Worm (Caenorhabditis elegans) whole organism, young adult: ENCODE measurements around the gene T27F7.12.

Source experiments
- B0035.1 ChIP-seq: sonication (generic microtip); optimal IDR thresholded peaks from 2 replicates; lab custom pipeline; 2016; ENCODE audit warnings: missing genetic modification characterization, mild to moderate bottlenecking, missing compliant biosample characterization, missing genotype, missing genetic modification reagents
- B0261.1 ChIP-seq: sonication (generic microtip); optimal IDR thresholded peaks from 2 replicates; lab custom pipeline; 2016; ENCODE audit warnings: mild to moderate bottlenecking, missing genetic modification characterization, moderate library complexity, missing compliant biosample characterization
- F10E7.11 ChIP-seq: sonication (generic microtip); optimal IDR thresholded peaks from 2 replicates; lab custom pipeline; 2017; ENCODE audit warnings: mild to moderate bottlenecking, missing genetic modification characterization, moderate library complexity, missing compliant biosample characterization
- F39B2.1 ChIP-seq: fragments of 200-800 bp; sonication (Bioruptor generic); IDR thresholded peaks from 2 replicates; pipeline ENCODE4 v1.3.6; 2022; ENCODE audit warnings: missing genetic modification reagents, missing genetic modification characterization, missing compliant biosample characterization
- F49E8.2 ChIP-seq: sonication (generic microtip); optimal IDR thresholded peaks from 3 replicates; lab custom pipeline; 2017; ENCODE audit warnings: missing genetic modification characterization, mild to moderate bottlenecking, missing compliant biosample characterization, antibody characterized with exemption, moderate library complexity; ENCODE audit not compliant: insufficient read depth
- F52B5.7 ChIP-seq: sonication (generic microtip); optimal IDR thresholded peaks from 2 replicates; lab custom pipeline; 2016; ENCODE audit warnings: mild to moderate bottlenecking, missing genetic modification characterization, missing compliant biosample characterization
- K12H6.12 ChIP-seq: fragments of 200-800 bp; sonication (Bioruptor generic); optimal IDR thresholded peaks from 2 replicates; lab custom pipeline; 2018; ENCODE audit warnings: mild to moderate bottlenecking, missing genetic modification characterization, missing compliant biosample characterization
- T07F8.4 ChIP-seq: sonication (generic microtip); optimal IDR thresholded peaks from 2 replicates; lab custom pipeline; 2016; ENCODE audit warnings: mild to moderate bottlenecking, missing genetic modification characterization, moderate library complexity, missing compliant biosample characterization
- Y67H2A.10 ChIP-seq: fragments of 200-800 bp; sonication (Bioruptor generic); conservative IDR thresholded peaks from 2 replicates; pipeline ENCODE4 v1.3.6; 2022; ENCODE audit warnings: missing genetic modification reagents, missing genetic modification characterization, missing compliant biosample characterization
- Y79H2A.3 ChIP-seq: fragments of 200-800 bp; sonication (Bioruptor generic); conservative IDR thresholded peaks from 2 replicates; pipeline ENCODE4 v1.3.6; 2022; ENCODE audit warnings: missing genetic modification reagents, missing genetic modification characterization, missing compliant biosample characterization
- Y95B8A.8 ChIP-seq: fragments of 200-800 bp; sonication (Bioruptor generic); IDR thresholded peaks from 2 replicates; pipeline ENCODE4 v1.3.6; 2022; ENCODE audit warnings: missing genetic modification reagents, missing genetic modification characterization, missing compliant biosample characterization
- ZK185.1 ChIP-seq: sonication (generic microtip); optimal IDR thresholded peaks from 2 replicates; lab custom pipeline; 2016; ENCODE audit warnings: mild to moderate bottlenecking, missing genetic modification characterization, missing compliant biosample characterization; ENCODE audit not compliant: poor library complexity, severe bottlenecking
- attf-6 ChIP-seq: fragments of 200-800 bp; sonication (Bioruptor generic); IDR thresholded peaks from 2 replicates; pipeline ENCODE4 v1.3.6; 2022; ENCODE audit warnings: missing genetic modification reagents, missing genetic modification characterization, missing compliant biosample characterization
- bed-1 ChIP-seq: fragments of 200-800 bp; sonication (Bioruptor generic); IDR thresholded peaks from 2 replicates; pipeline ENCODE4 v1.3.6; 2022; ENCODE audit warnings: missing genetic modification reagents, missing genetic modification characterization, missing compliant biosample characterization
- cebp-1 ChIP-seq, 2 experiments: fragments of 200-800 bp in 1 of 2; sonication (Bioruptor generic) in 1 of 2; sonication (generic microtip) in 1 of 2; IDR thresholded peaks in 1 of 2; optimal IDR thresholded peaks in 1 of 2; 2 replicates each; pipeline versions ENCODE4 v1.3.6 to Lab custom; 2017 to 2022; ENCODE audit warnings: missing compliant biosample characterization in 2 of 2, missing genetic modification characterization in 2 of 2, mild to moderate bottlenecking in 1 of 2, missing genetic modification reagents in 1 of 2, moderate library complexity in 1 of 2
- ceh-27 ChIP-seq: fragments of 200-800 bp; sonication (Bioruptor generic); optimal IDR thresholded peaks from 2 replicates; lab custom pipeline; 2018; ENCODE audit warnings: mild to moderate bottlenecking, missing genetic modification characterization, moderate library complexity, missing compliant biosample characterization
- chd-7 ChIP-seq: sonication (generic microtip); optimal IDR thresholded peaks from 2 replicates; lab custom pipeline; 2016; ENCODE audit warnings: mild to moderate bottlenecking, missing genetic modification characterization, moderate library complexity, missing compliant biosample characterization
- dox-1 ChIP-seq: fragments of 200-800 bp; sonication (Bioruptor generic); IDR thresholded peaks from 2 replicates; pipeline ENCODE4 v1.3.6; 2022; ENCODE audit warnings: missing genetic modification reagents, missing genetic modification characterization, missing compliant biosample characterization
- dpl-1 ChIP-seq: fragments of 150-350 bp; optimal IDR thresholded peaks from 2 replicates; lab custom pipeline; 2014; ENCODE audit warnings: missing biosample characterization, missing genetic modification reagents, missing genetic modification characterization
- ekl-4 ChIP-seq: fragments of 200-800 bp; sonication (Bioruptor generic); IDR thresholded peaks from 2 replicates; pipeline ENCODE4 v1.3.6; 2022; ENCODE audit warnings: missing genetic modification reagents, missing genetic modification characterization, missing compliant biosample characterization
- ets-4 ChIP-seq: fragments of 200-800 bp; sonication (Bioruptor generic); optimal IDR thresholded peaks from 2 replicates; lab custom pipeline; 2018; ENCODE audit warnings: mild to moderate bottlenecking, missing genetic modification characterization, missing compliant biosample characterization
- him-1 ChIP-seq: sonication (generic microtip); optimal IDR thresholded peaks from 2 replicates; lab custom pipeline; 2016; ENCODE audit warnings: missing genotype, missing genetic modification reagents, missing genetic modification characterization, missing compliant biosample characterization
- hmg-1.2 ChIP-seq: fragments of 200-800 bp; sonication (Bioruptor generic); IDR thresholded peaks from 2 replicates; pipeline ENCODE4 v1.3.6; 2022; ENCODE audit warnings: missing genetic modification reagents, missing genetic modification characterization, missing compliant biosample characterization
- lin-26 ChIP-seq: fragments of 200-800 bp; sonication (Bioruptor generic); IDR thresholded peaks from 2 replicates; pipeline ENCODE4 v1.3.6; 2022; ENCODE audit warnings: missing genetic modification reagents, missing genetic modification characterization, missing compliant biosample characterization
- lin-35 ChIP-seq, 3 experiments: fragments of 150-350 bp in 2 of 3; sonication (generic microtip) in 1 of 3; optimal IDR thresholded peaks; 2 replicates each; lab custom pipeline; 2014 to 2018; ENCODE audit warnings: missing biosample characterization in 3 of 3, missing genetic modification characterization in 3 of 3, missing genetic modification reagents in 3 of 3
- lir-1 ChIP-seq: fragments of 200-800 bp; sonication (Bioruptor generic); conservative IDR thresholded peaks from 2 replicates; pipeline ENCODE4 v1.3.6; 2022; ENCODE audit warnings: missing genetic modification reagents, missing genetic modification characterization, missing compliant biosample characterization
- lsy-27 ChIP-seq: sonication (generic microtip); optimal IDR thresholded peaks from 2 replicates; lab custom pipeline; 2017; ENCODE audit warnings: missing genetic modification characterization, mild to moderate bottlenecking, missing compliant biosample characterization, antibody characterized with exemption, missing genotype, borderline replicate concordance; ENCODE audit not compliant: insufficient read depth
- mcd-1 ChIP-seq: fragments of 200-800 bp; sonication (Bioruptor generic); IDR thresholded peaks from 2 replicates; pipeline ENCODE4 v1.3.6; 2022; ENCODE audit warnings: missing genetic modification reagents, missing genetic modification characterization, missing compliant biosample characterization
- nfya-1 ChIP-seq: sonication (generic microtip); optimal IDR thresholded peaks from 2 replicates; lab custom pipeline; 2017; ENCODE audit warnings: antibody characterized with exemption, missing compliant biosample characterization, missing genetic modification characterization, borderline replicate concordance; ENCODE audit not compliant: insufficient read depth
- pbrm-1 ChIP-seq: fragments of 200-800 bp; sonication (Bioruptor generic); IDR thresholded peaks from 2 replicates; pipeline ENCODE4 v1.3.6; 2022; ENCODE audit warnings: missing genetic modification reagents, missing genetic modification characterization, missing compliant biosample characterization
- pha-4 ChIP-seq: fragments of 150-350 bp; sonication (generic microtip); optimal IDR thresholded peaks from 2 replicates; lab custom pipeline; 2014; ENCODE audit warnings: missing biosample characterization, missing genetic modification reagents, missing genetic modification characterization
- rcor-1 ChIP-seq: fragments of 200-800 bp; sonication (Bioruptor generic); IDR thresholded peaks from 2 replicates; pipeline ENCODE4 v1.3.6; 2022; ENCODE audit warnings: missing genetic modification reagents, missing genetic modification characterization, missing compliant biosample characterization
- snpc-1.1 ChIP-seq: sonication (generic microtip); optimal IDR thresholded peaks from 2 replicates; lab custom pipeline; 2017; ENCODE audit warnings: missing genetic modification characterization, mild to moderate bottlenecking, missing compliant biosample characterization, antibody characterized with exemption, moderate library complexity, missing genotype, missing genetic modification reagents; ENCODE audit not compliant: insufficient read depth
- snpc-1.3 ChIP-seq: sonication (generic microtip); optimal IDR thresholded peaks from 2 replicates; lab custom pipeline; 2017; ENCODE audit warnings: missing genetic modification characterization, mild to moderate bottlenecking, missing compliant biosample characterization, antibody characterized with exemption, moderate library complexity, missing genotype, missing genetic modification reagents; ENCODE audit not compliant: insufficient read depth
- snpc-4 ChIP-seq, 5 experiments: fragments of 150-350 bp in 1 of 5; sonication (generic microtip) in 4 of 5; optimal IDR thresholded peaks; 2 replicates each; lab custom pipeline; 2014 to 2018; ENCODE audit warnings: missing genetic modification characterization in 5 of 5, missing biosample characterization in 3 of 5, antibody characterized with exemption in 2 of 5, mild to moderate bottlenecking in 2 of 5, missing compliant biosample characterization in 2 of 5, missing genotype in 2 of 5, moderate library complexity in 2 of 5, missing genetic modification reagents in 1 of 5
- zfh-2 ChIP-seq: fragments of 200-800 bp; sonication (Bioruptor generic); conservative IDR thresholded peaks from 2 replicates; pipeline ENCODE4 v1.3.6; 2022; ENCODE audit warnings: missing genetic modification reagents, missing genetic modification characterization, missing compliant biosample characterization
- zim-3 ChIP-seq: sonication (generic microtip); optimal IDR thresholded peaks from 2 replicates; lab custom pipeline; 2017; ENCODE audit warnings: mild to moderate bottlenecking, missing genetic modification characterization, moderate library complexity, missing compliant biosample characterization
- ztf-28 ChIP-seq: fragments of 200-800 bp; sonication (Bioruptor generic); IDR thresholded peaks from 2 replicates; pipeline ENCODE4 v1.3.6; 2022; ENCODE audit warnings: missing genetic modification reagents, missing genetic modification characterization, missing compliant biosample characterization
- ztf-6 ChIP-seq: fragments of 200-800 bp; sonication (Bioruptor generic); IDR thresholded peaks from 2 replicates; pipeline ENCODE4 v1.3.6; 2022; ENCODE audit warnings: missing genetic modification reagents, missing genetic modification characterization, missing compliant biosample characterization

T27F7.12 gene

DNA sequence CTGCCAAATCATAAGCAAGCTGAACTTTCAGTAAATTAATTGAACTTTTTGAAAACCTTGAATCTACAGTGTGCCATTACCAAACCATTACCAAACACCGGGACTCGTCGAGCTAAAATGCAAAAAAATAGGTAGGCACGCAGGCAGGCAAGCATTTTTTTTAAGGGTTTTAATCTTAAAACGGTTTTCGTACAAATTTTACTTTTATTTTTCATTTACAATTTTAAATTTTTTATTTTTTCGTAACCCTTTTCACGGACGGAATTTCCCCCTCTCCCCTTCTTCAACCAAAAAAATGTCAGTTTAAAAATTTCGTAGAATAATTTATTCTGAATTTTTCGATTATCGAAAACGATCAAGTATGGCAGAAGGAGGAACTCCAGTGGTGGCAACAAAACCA, 24.5 kb downstream of the T27F7.12 start, which contains the start of gene F59A6.2:
F59A6.2 (plus strand) TSS at position 301 of the 400 bp plus-strand sequence.
- no peak for TF ChIP-seq lsy-27 (tag; lab: Kevin White, UChicago)
- TF ChIP-seq snpc-1.1 (tag; lab: Kevin White, UChicago): no peak
- no peak for TF ChIP-seq zim-3 (tag; lab: Kevin White, UChicago)
- TF ChIP-seq attf-6 (GFP tag; lab: Robert Waterston, UW): no peak
- no peak for TF ChIP-seq bed-1 (GFP tag; lab: Robert Waterston, UW)
- no peak for TF ChIP-seq F10E7.11
- TF ChIP-seq, all 124 proteins: peak for 0

- TF ChIP-seq chd-7 (tag; lab: Kevin White, UChicago) (no peak), nfya-1 (tag; lab: Kevin White, UChicago) (no peak), ztf-28 (GFP tag; lab: Robert Waterston, UW) (no peak), T07F8.4 (tag; lab: Kevin White, UChicago) (no peak), dox-1 (GFP tag; lab: Robert Waterston, UW) (no peak), Y79H2A.3 (GFP tag; lab: Robert Waterston, UW) (no peak), lin-35 (GFP tag; optimal IDR thresholded peaks at IDR 0.05; lab: Kevin White, UChicago) (no peak), lin-26 (GFP tag; lab: Robert Waterston, UW) (no peak), pha-4 (tag; lab: Kevin White, UChicago) (no peak), ets-4 (GFP tag; lab: Kevin White, UChicago) (no peak)
- TF ChIP-seq, all 124 proteins: peak for 0
Observed at ce11 chrII:5016144-5016543, 26.2 kb downstream of the T27F7.12 start.

ce11 chrII:5016977-5017585, 27.2 kb downstream of the T27F7.12 start:
- TF ChIP-seq F49E8.2 (tag; lab: Kevin White, UChicago): no peak
- TF ChIP-seq snpc-4 (GFP tag; optimal IDR thresholded peaks at IDR 0.05; lab: Kevin White, UChicago): no peak
- TF ChIP-seq snpc-4 (tag; optimal IDR thresholded peaks at IDR 0.05; lab: Kevin White, UChicago): peak in 2 of 4 experiments; percentile 35 to 52
- TF ChIP-seq ZK185.1: peak; percentile 14
- no peak for TF ChIP-seq F52B5.7 (tag; lab: Kevin White, UChicago)
- TF ChIP-seq ceh-27 (GFP tag; lab: Kevin White, UChicago): peak; percentile 44
- TF ChIP-seq dox-1 (GFP tag; lab: Robert Waterston, UW): peak; percentile 60
- peak; percentile 59 for TF ChIP-seq K12H6.12 (tag; lab: Kevin White, UChicago)
- no peak for TF ChIP-seq lir-1
- TF ChIP-seq rcor-1 (GFP tag; lab: Robert Waterston, UW): no peak
- TF ChIP-seq mcd-1: peak; percentile 56
- no peak for TF ChIP-seq cebp-1 (GFP tag; IDR thresholded peaks at IDR 0.05; lab: Robert Waterston, UW)
- TF ChIP-seq cebp-1 (tag; optimal IDR thresholded peaks at IDR 0.05; lab: Kevin White, UChicago): peak; percentile 66
- no peak for TF ChIP-seq pha-4 (tag; lab: Kevin White, UChicago)
- TF ChIP-seq lin-26 (GFP tag; lab: Robert Waterston, UW): peak; percentile 43; the same call in 1 of the 2 replicates
- TF ChIP-seq zfh-2 (GFP tag; lab: Robert Waterston, UW): peak; percentile 84
- TF ChIP-seq T07F8.4 (tag; lab: Kevin White, UChicago): no peak
- TF ChIP-seq pbrm-1 (GFP tag; lab: Robert Waterston, UW): 0 out of 2 replicates have a peak, but pooled peaks have one; percentile 36
- TF ChIP-seq snpc-1.3 (tag; lab: Kevin White, UChicago): no peak
- TF ChIP-seq attf-6 (GFP tag; lab: Robert Waterston, UW): no peak
- TF ChIP-seq ztf-6 (GFP tag; lab: Robert Waterston, UW): no peak
- TF ChIP-seq ekl-4 (GFP tag; lab: Robert Waterston, UW): 0 out of 2 replicates have a peak, but pooled peaks have one; percentile 33
- TF ChIP-seq hmg-1.2 (GFP tag; lab: Robert Waterston, UW): peak; percentile 89
- no peak for TF ChIP-seq dpl-1 (GFP tag; lab: Kevin White, UChicago)
- TF ChIP-seq Y67H2A.10: no peak
- no peak for TF ChIP-seq him-1 (tag; lab: Kevin White, UChicago)
- TF ChIP-seq B0261.1 (tag; lab: Kevin White, UChicago): no peak
- TF ChIP-seq F39B2.1 (GFP tag; lab: Robert Waterston, UW): no peak
- TF ChIP-seq chd-7 (tag; lab: Kevin White, UChicago): peak; percentile 69
- no peak for TF ChIP-seq Y95B8A.8 (GFP tag; lab: Robert Waterston, UW)
- no peak for TF ChIP-seq zim-3 (tag; lab: Kevin White, UChicago)
- TF ChIP-seq B0035.1 (tag; lab: Kevin White, UChicago): no peak
